Worm (Caenorhabditis elegans) whole organism, early embryonic: Measurements from ENCODE around the gene F54F7.2.

ENCODE experiments used
- B0310.2 ChIP-seq: sonication (generic microtip); optimal IDR thresholded peaks from 2 replicates; lab custom pipeline; 2016; ENCODE audit warnings: mild to moderate bottlenecking, missing genetic modification characterization, missing compliant biosample characterization
- F13C5.2 ChIP-seq: sonication (generic microtip); optimal IDR thresholded peaks from 2 replicates; lab custom pipeline; 2017; ENCODE audit warnings: mild to moderate bottlenecking, missing genetic modification characterization, inconsistent platforms, missing compliant biosample characterization
- ama-1 ChIP-seq: fragments of 150-350 bp; optimal IDR thresholded peaks from 2 replicates; lab custom pipeline; 2014
- ceh-13 ChIP-seq: fragments of 200-800 bp; sonication (Bioruptor generic); optimal IDR thresholded peaks from 2 replicates; lab custom pipeline; 2018; ENCODE audit warnings: mild to moderate bottlenecking, missing genetic modification characterization, missing compliant biosample characterization
- ceh-36 ChIP-seq: sonication (generic microtip); optimal IDR thresholded peaks from 2 replicates; lab custom pipeline; 2016; ENCODE audit warnings: missing genetic modification characterization, inconsistent platforms, missing compliant biosample characterization
- ets-7 ChIP-seq: sonication (generic microtip); optimal IDR thresholded peaks from 2 replicates; lab custom pipeline; 2016; ENCODE audit warnings: missing genotype, missing genetic modification characterization, missing compliant biosample characterization
- flt-1 ChIP-seq: fragments of 200-800 bp; sonication (Bioruptor generic); IDR thresholded peaks from 2 replicates; pipeline ENCODE4 v1.3.6; 2022; ENCODE audit warnings: missing genetic modification characterization, missing compliant biosample characterization
- hmbx-1 ChIP-seq: sonication (generic microtip); optimal IDR thresholded peaks from 2 replicates; lab custom pipeline; 2016; ENCODE audit warnings: mild to moderate bottlenecking, missing genetic modification characterization, missing compliant biosample characterization
- hmg-4 ChIP-seq: fragments of 200-800 bp; sonication (Bioruptor generic); optimal IDR thresholded peaks from 2 replicates; lab custom pipeline; 2018; ENCODE audit warnings: mild to moderate bottlenecking, missing genetic modification characterization, missing compliant biosample characterization
- pes-1 ChIP-seq: fragments of 200-800 bp; sonication (Bioruptor generic); IDR thresholded peaks from 2 replicates; pipeline ENCODE4 v1.3.6; 2022; ENCODE audit warnings: missing genetic modification reagents, missing genetic modification characterization, missing compliant biosample characterization
- scrt-1 ChIP-seq: fragments of 200-800 bp; sonication (Bioruptor generic); IDR thresholded peaks from 2 replicates; pipeline ENCODE4 v1.3.6; 2022; ENCODE audit warnings: missing genetic modification characterization, missing compliant biosample characterization
- tbx-11 ChIP-seq: fragments of 200-800 bp; sonication (Bioruptor generic); IDR thresholded peaks from 2 replicates; pipeline ENCODE4 v1.3.6; 2022; ENCODE audit warnings: missing genetic modification characterization, missing compliant biosample characterization
- tbx-37 ChIP-seq: fragments of 200-800 bp; sonication (Bioruptor generic); conservative IDR thresholded peaks from 2 replicates; pipeline ENCODE4 v1.3.6; 2022; ENCODE audit warnings: missing genetic modification reagents, missing genetic modification characterization, missing compliant biosample characterization
- tra-4 ChIP-seq: sonication (generic microtip); optimal IDR thresholded peaks from 2 replicates; lab custom pipeline; 2017; ENCODE audit warnings: missing genetic modification characterization, missing compliant biosample characterization

DNA sequence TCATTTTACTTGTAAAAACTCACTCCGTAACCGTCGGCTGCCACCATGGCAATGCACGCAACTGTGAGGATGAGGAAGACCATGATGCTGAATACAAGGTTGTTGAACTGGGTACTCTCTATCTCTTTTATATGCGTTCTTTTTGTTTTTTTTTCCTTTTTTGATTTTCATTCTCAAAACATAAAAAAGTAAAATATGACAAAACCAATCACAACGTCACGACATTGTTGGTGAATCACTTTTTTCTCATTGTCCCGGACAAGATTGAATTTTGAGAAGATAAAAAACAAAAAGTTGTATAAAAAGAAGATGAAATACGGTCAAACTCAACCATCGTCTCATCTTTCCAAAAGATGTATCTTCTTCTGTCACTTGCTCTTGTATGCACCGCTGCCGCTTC, 39.3 kb downstream of the F54F7.2 start, which contains the start of the genes Y62H9A.5 and ule-5:
- no peak for TF ChIP-seq hmg-4 (GFP tag; lab: Kevin White, UChicago)
- no peak for TF ChIP-seq tbx-37 (GFP tag; lab: Robert Waterston, UW)
- TF ChIP-seq flt-1 (GFP tag; lab: Robert Waterston, UW): no peak
- no peak for TF ChIP-seq ceh-36 (tag; lab: Kevin White, UChicago)
- no peak for TF ChIP-seq ama-1
- no peak for TF ChIP-seq F13C5.2
- TF ChIP-seq scrt-1: no peak
- TF ChIP-seq hmbx-1: no peak
- no peak for TF ChIP-seq tbx-11 (GFP tag; lab: Robert Waterston, UW)
- no peak for TF ChIP-seq ets-7
- no peak for TF ChIP-seq tra-4 (tag; lab: Kevin White, UChicago)
- no peak for TF ChIP-seq pes-1 (GFP tag; lab: Robert Waterston, UW)
- no peak for TF ChIP-seq ceh-13 (GFP tag; lab: Kevin White, UChicago)
- TF ChIP-seq B0310.2: no peak
